Fruit fly (Drosophila melanogaster) whole organism, prepupa: Measurements from ENCODE around the gene CG1789.

Experiments used
- Blimp-1 ChIP-seq: fragments of 200-800 bp; sonication (Bioruptor generic); optimal IDR thresholded peaks from 3 replicates; lab custom pipeline; 2017; ENCODE audit warnings: missing biosample characterization, missing genetic modification characterization, mild to moderate bottlenecking, moderate library complexity, missing genetic modification reagents
- CG10669 ChIP-seq: fragments of 200-800 bp; sonication (Bioruptor generic); optimal IDR thresholded peaks from 3 replicates; lab custom pipeline; 2018; ENCODE audit warnings: missing biosample characterization, mild to moderate bottlenecking, missing genetic modification characterization, moderate library complexity
- CG11762 ChIP-seq: fragments of 200-800 bp; sonication (Bioruptor generic); optimal IDR thresholded peaks from 3 replicates; lab custom pipeline; 2016; ENCODE audit warnings: missing biosample characterization, missing genetic modification characterization; ENCODE audit not compliant: insufficient read depth
- CG1621 ChIP-seq: fragments of 200-800 bp; sonication (Bioruptor generic); optimal IDR thresholded peaks from 3 replicates; lab custom pipeline; 2018; ENCODE audit warnings: missing biosample characterization, mild to moderate bottlenecking, missing genetic modification characterization
- CG3032 ChIP-seq: fragments of 200-800 bp; optimal IDR thresholded peaks from 2 replicates; lab custom pipeline; 2019; ENCODE audit warnings: missing biosample characterization, mild to moderate bottlenecking, missing genetic modification characterization, moderate library complexity
- CG31627 ChIP-seq: fragments of 200-800 bp; sonication (Bioruptor generic); optimal IDR thresholded peaks from 3 replicates; lab custom pipeline; 2016; ENCODE audit warnings: missing biosample characterization, missing genetic modification characterization
- CG34406 ChIP-seq: fragments of 200-800 bp; sonication (Bioruptor generic); optimal IDR thresholded peaks from 3 replicates; lab custom pipeline; 2016; ENCODE audit warnings: missing biosample characterization, missing genetic modification characterization
- CG3919 ChIP-seq: fragments of 200-800 bp; sonication (Bioruptor generic); optimal IDR thresholded peaks from 3 replicates; lab custom pipeline; 2016; ENCODE audit warnings: missing biosample characterization, missing genetic modification characterization
- CG4318 ChIP-seq: fragments of 200-800 bp; sonication (Bioruptor generic); optimal IDR thresholded peaks from 3 replicates; lab custom pipeline; 2017; ENCODE audit warnings: missing biosample characterization, mild to moderate bottlenecking, missing genetic modification characterization
- CG6163 ChIP-seq: fragments of 200-800 bp; sonication (Bioruptor generic); IDR thresholded peaks from 3 replicates; pipeline ENCODE4 v1.3.6; 2022; ENCODE audit warnings: missing biosample characterization, missing genetic modification characterization
- CG6276 ChIP-seq: fragments of 200-800 bp; sonication (Bioruptor generic); optimal IDR thresholded peaks from 2 replicates; lab custom pipeline; 2017; ENCODE audit warnings: missing biosample characterization, mild to moderate bottlenecking, missing genetic modification characterization
- CG6808 ChIP-seq: fragments of 200-800 bp; sonication (Bioruptor generic); optimal IDR thresholded peaks from 3 replicates; lab custom pipeline; 2017; ENCODE audit warnings: missing biosample characterization, missing genetic modification characterization, mild to moderate bottlenecking, moderate library complexity, missing genetic modification reagents
- CG7368 ChIP-seq: fragments of 200-800 bp; sonication (Bioruptor generic); optimal IDR thresholded peaks from 3 replicates; lab custom pipeline; 2016; ENCODE audit warnings: missing biosample characterization, missing genetic modification characterization
- CG8319 ChIP-seq: fragments of 200-800 bp; sonication (Bioruptor generic); optimal IDR thresholded peaks from 3 replicates; lab custom pipeline; 2016; ENCODE audit warnings: missing biosample characterization, missing genetic modification characterization
- CG8632 ChIP-seq: fragments of 200-800 bp; sonication (Bioruptor generic); optimal IDR thresholded peaks from 3 replicates; lab custom pipeline; 2016; ENCODE audit warnings: missing biosample characterization, missing genetic modification characterization
- Eip75B ChIP-seq: fragments of 200-800 bp; sonication (Bioruptor generic); optimal IDR thresholded peaks from 3 replicates; lab custom pipeline; 2016; ENCODE audit warnings: missing biosample characterization, missing genetic modification characterization
- Eip78C ChIP-seq: fragments of 200-800 bp; sonication (Bioruptor generic); peaks from one replicate; lab custom pipeline; 2016; ENCODE audit warnings: missing biosample characterization, missing genetic modification characterization
- Ets96B ChIP-seq: fragments of 200-800 bp; optimal IDR thresholded peaks from 2 replicates; lab custom pipeline; 2019; ENCODE audit warnings: missing biosample characterization, mild to moderate bottlenecking, missing genetic modification characterization, moderate library complexity
- Gug ChIP-seq: fragments of 200-800 bp; sonication (Bioruptor generic); IDR thresholded peaks from 2 replicates; pipeline ENCODE4 v1.3.6; 2022; ENCODE audit warnings: missing biosample characterization, missing genetic modification characterization
- Hr38 ChIP-seq: sonication (Bioruptor generic); optimal IDR thresholded peaks from 2 replicates; lab custom pipeline; 2016; ENCODE audit warnings: missing biosample characterization, missing genetic modification characterization
- Hr39 ChIP-seq: fragments of 200-800 bp; sonication (Bioruptor generic); optimal IDR thresholded peaks from 2 replicates; lab custom pipeline; 2016; ENCODE audit warnings: missing biosample characterization, missing genetic modification characterization
- Hr4 ChIP-seq: fragments of 200-800 bp; sonication (Bioruptor generic); optimal IDR thresholded peaks from 3 replicates; lab custom pipeline; 2016; ENCODE audit warnings: missing biosample characterization, missing genetic modification characterization
- Lpt ChIP-seq: fragments of 200-800 bp; sonication (Bioruptor generic); optimal IDR thresholded peaks from 3 replicates; lab custom pipeline; 2016; ENCODE audit warnings: missing biosample characterization, missing genetic modification characterization
- Met ChIP-seq: fragments of 200-800 bp; sonication (Bioruptor generic); optimal IDR thresholded peaks from 3 replicates; lab custom pipeline; 2016; ENCODE audit warnings: missing biosample characterization, missing genetic modification characterization
- Smox ChIP-seq: fragments of 200-800 bp; sonication (Bioruptor generic); optimal IDR thresholded peaks from 3 replicates; lab custom pipeline; 2016; ENCODE audit warnings: missing biosample characterization, missing genetic modification characterization
- Sox14 ChIP-seq: fragments of 200-800 bp; sonication (Bioruptor generic); optimal IDR thresholded peaks from 3 replicates; lab custom pipeline; 2016; ENCODE audit warnings: missing biosample characterization, missing genetic modification characterization
- achi ChIP-seq: fragments of 200-800 bp; sonication (Bioruptor generic); optimal IDR thresholded peaks from 3 replicates; lab custom pipeline; 2016; ENCODE audit warnings: missing biosample characterization, missing genetic modification characterization
- acj6 ChIP-seq: fragments of 200-800 bp; sonication (Bioruptor generic); optimal IDR thresholded peaks from 3 replicates; lab custom pipeline; 2016; ENCODE audit warnings: missing biosample characterization, missing genetic modification characterization
- dac ChIP-seq: fragments of 200-800 bp; sonication (Bioruptor generic); optimal IDR thresholded peaks from 2 replicates; lab custom pipeline; 2017; ENCODE audit warnings: missing biosample characterization, mild to moderate bottlenecking, missing genetic modification characterization
- fd85E ChIP-seq: fragments of 200-800 bp; sonication (Bioruptor generic); optimal IDR thresholded peaks from 3 replicates; lab custom pipeline; 2016; ENCODE audit warnings: missing biosample characterization, missing genetic modification characterization
- fkh ChIP-seq: fragments of 200-800 bp; sonication (Bioruptor generic); optimal IDR thresholded peaks from 3 replicates; lab custom pipeline; 2017; ENCODE audit warnings: missing biosample characterization, mild to moderate bottlenecking, missing genetic modification characterization, moderate library complexity
- spab ChIP-seq: fragments of 200-800 bp; sonication (Bioruptor generic); optimal IDR thresholded peaks from 2 replicates; lab custom pipeline; 2017; ENCODE audit warnings: missing biosample characterization, mild to moderate bottlenecking, missing genetic modification characterization, missing genetic modification reagents
- svp ChIP-seq: fragments of 200-800 bp; sonication (Bioruptor generic); peaks from one replicate; lab custom pipeline; 2016; ENCODE audit warnings: missing biosample characterization, missing genetic modification characterization

Gene CG1789

DNA sequence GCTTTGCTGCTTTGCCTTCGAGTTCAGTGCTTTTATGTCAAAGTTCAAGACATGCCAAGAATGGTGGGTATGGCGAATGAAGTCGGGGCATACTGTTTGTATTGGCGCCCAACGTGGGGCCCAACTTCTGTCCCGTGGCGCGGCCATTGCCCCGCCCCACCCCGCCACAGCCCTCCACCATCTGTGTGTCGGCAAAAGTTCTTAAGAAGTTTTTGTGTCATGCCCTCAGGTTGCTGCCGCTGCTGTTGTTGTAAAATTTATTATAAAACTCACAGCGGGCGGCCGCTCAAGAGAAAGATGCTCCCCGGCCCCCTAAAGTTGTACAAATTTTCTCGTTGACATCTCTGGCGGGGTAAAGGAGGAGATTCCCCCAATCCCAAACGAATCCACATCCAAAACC lies 45.0 kb downstream of the CG1789 start:
- TF ChIP-seq CG34406 (GFP tag; lab: Kevin White, UChicago) = no peak
- no peak for TF ChIP-seq achi (GFP tag; lab: Kevin White, UChicago)
- TF ChIP-seq CG8632 = no peak
- no peak for TF ChIP-seq fd85E (GFP tag; lab: Kevin White, UChicago)
- no peak for TF ChIP-seq Lpt (GFP tag; lab: Kevin White, UChicago)
- TF ChIP-seq CG6163 (GFP tag; lab: Robert Waterston, UW) = no peak

DNA sequence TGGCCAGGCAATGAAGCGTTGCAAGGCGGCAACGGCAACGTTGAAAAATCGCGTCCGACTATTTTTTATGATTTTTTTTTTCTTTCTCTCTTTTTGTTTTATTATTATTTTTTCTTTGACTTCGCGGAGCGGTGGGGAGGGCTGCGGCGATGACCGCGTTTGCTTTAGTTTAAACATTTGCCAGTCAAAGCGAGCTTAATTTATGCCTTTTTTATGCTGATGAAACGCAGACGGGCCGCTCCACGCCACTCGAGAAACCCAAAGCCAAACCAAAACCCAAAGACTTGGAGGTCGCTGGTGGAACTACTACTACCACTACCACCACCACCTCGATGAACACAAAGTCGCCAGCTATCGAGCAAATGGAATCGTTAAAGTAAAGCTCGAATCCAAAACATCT lies 47.0 kb downstream of the CG1789 start:
- TF ChIP-seq Hr38 (GFP tag; lab: Kevin White, UChicago) (no peak), Hr4 (GFP tag; lab: Kevin White, UChicago) (no peak), CG6276 (GFP tag; lab: Kevin White, UChicago) (no peak)

DNA sequence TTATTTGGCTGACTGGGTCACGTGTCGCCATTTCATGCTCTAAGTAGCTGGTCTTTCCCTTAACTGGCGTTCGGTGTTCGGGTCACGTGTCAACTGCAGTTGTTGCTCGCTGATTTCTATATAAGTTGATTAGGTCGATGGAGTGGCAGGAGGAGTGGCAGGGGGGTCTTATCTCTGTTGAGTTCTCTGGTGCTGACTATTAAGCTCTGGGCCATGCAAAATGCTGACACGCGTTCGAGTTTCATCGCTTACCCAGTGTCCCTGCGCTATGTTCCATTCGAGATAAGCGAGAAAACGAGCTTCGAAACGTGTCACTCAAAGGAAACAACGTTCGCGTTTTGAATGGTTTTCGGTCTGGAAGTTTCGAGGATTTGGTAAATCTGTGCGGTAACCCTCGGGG lies 48.8 kb downstream of the CG1789 start:
- no peak for TF ChIP-seq Met (GFP tag; lab: Kevin White, UChicago)
- TF ChIP-seq CG31627 (GFP tag; lab: Kevin White, UChicago) = no peak
- TF ChIP-seq CG7368 = no peak
- no peak for TF ChIP-seq CG3919 (GFP tag; lab: Kevin White, UChicago)
- TF ChIP-seq CG1621 (tag; lab: Kevin White, UChicago) = no peak
- no peak for TF ChIP-seq CG6808
- TF ChIP-seq CG3032 (tag; lab: Kevin White, UChicago) = no peak
- no peak for TF ChIP-seq Hr39 (GFP tag; lab: Kevin White, UChicago)
- no peak for TF ChIP-seq fd85E (GFP tag; lab: Kevin White, UChicago)
- no peak for TF ChIP-seq Eip75B (GFP tag; lab: Kevin White, UChicago)
- no peak for TF ChIP-seq Gug (GFP tag; lab: Robert Waterston, UW)
- TF ChIP-seq Hr4 (GFP tag; lab: Kevin White, UChicago) = no peak
- TF ChIP-seq Smox (GFP tag; lab: Kevin White, UChicago) = no peak
- no peak for TF ChIP-seq CG6276 (GFP tag; lab: Kevin White, UChicago)
- no peak for TF ChIP-seq Blimp-1 (GFP tag; lab: Kevin White, UChicago)
- no peak for TF ChIP-seq CG4318
- no peak for TF ChIP-seq spab
- TF ChIP-seq Eip78C = no peak
- TF ChIP-seq Sox14 (GFP tag; lab: Kevin White, UChicago) = no peak
- no peak for TF ChIP-seq CG10669
- TF ChIP-seq, all 60 proteins: peak for 0

DNA sequence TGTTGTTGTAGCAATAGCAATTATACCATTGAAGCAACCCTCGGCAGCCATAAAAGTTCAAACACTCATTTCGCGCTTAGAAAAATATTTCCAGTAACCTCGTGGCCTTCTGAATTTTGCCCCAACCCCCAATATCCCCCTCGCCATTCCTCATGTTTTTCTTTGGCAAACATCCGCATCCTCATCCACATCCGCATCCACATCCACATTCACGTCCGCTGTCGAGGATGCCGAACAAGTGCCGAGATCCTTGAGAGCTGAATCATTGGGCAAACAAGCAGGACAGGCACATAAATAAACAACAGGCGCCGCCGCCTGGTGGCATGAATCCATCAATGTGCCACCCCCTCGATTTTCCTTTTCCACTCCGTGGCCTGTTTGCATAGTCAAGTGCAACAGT lies 50.4 kb downstream of the CG1789 start:
- TF ChIP-seq CG8319 (GFP tag; lab: Kevin White, UChicago) (no peak), CG10669 (no peak), Ets96B (tag; lab: Kevin White, UChicago) (no peak), CG34406 (GFP tag; lab: Kevin White, UChicago) (no peak), CG11762 (no peak), fkh (peak; percentile 22), dac (GFP tag; lab: Kevin White, UChicago) (no peak), svp (GFP tag; lab: Kevin White, UChicago) (no peak), acj6 (no peak)
